Fruit fly (Drosophila melanogaster) whole organism, wandering third instar larva: ENCODE data around the gene pum.

ENCODE experiments used
- Abd-B ChIP-seq: fragments of >200 bp; optimal IDR thresholded peaks from 2 replicates; lab custom pipeline; 2017; ENCODE audit warnings: missing biosample characterization, missing genetic modification characterization
- Dfd ChIP-seq: fragments of >200 bp; optimal IDR thresholded peaks from 2 replicates; lab custom pipeline; 2017; ENCODE audit warnings: missing biosample characterization, missing genetic modification characterization
- OdsH ChIP-seq: fragments of 200-800 bp; sonication (Bioruptor generic); optimal IDR thresholded peaks from 2 replicates; lab custom pipeline; 2016; ENCODE audit warnings: missing biosample characterization, mild to moderate bottlenecking, missing genetic modification characterization
- Rel ChIP-seq, 2 experiments: fragments of 200-800 bp; sonication (Bioruptor generic) in 1 of 2; optimal IDR thresholded peaks; 2 replicates in 1 of 2; 3 replicates in 1 of 2; lab custom pipeline; 2016 to 2019; ENCODE audit warnings: mild to moderate bottlenecking in 2 of 2, missing biosample characterization in 2 of 2, missing genetic modification characterization in 2 of 2, moderate library complexity in 1 of 2
- Sp1 ChIP-seq: fragments of 200-800 bp; sonication (Bioruptor generic); optimal IDR thresholded peaks from 3 replicates; lab custom pipeline; 2019; ENCODE audit warnings: missing biosample characterization, mild to moderate bottlenecking, missing genetic modification characterization, moderate library complexity
- brk ChIP-seq: fragments of 200-800 bp; sonication (Bioruptor generic); optimal IDR thresholded peaks from 2 replicates; lab custom pipeline; 2016; ENCODE audit warnings: missing biosample characterization, mild to moderate bottlenecking, missing genetic modification characterization
- h ChIP-seq: fragments of 200-800 bp; sonication (Bioruptor generic); optimal IDR thresholded peaks from 3 replicates; lab custom pipeline; 2016; ENCODE audit warnings: missing biosample characterization, mild to moderate bottlenecking, missing genetic modification characterization
- lola ChIP-seq: fragments of >200 bp; optimal IDR thresholded peaks from 2 replicates; lab custom pipeline; 2017; ENCODE audit warnings: missing biosample characterization, missing genetic modification characterization
- psq ChIP-seq: fragments of 200-800 bp; sonication (Bioruptor generic); optimal IDR thresholded peaks from 3 replicates; lab custom pipeline; 2017; ENCODE audit warnings: missing biosample characterization, mild to moderate bottlenecking, missing genetic modification characterization, moderate library complexity
- usp ChIP-seq: fragments of >200 bp; optimal IDR thresholded peaks from 2 replicates; lab custom pipeline; 2017; ENCODE audit warnings: missing biosample characterization, missing genetic modification characterization

dm6 chr3R:9046954-9047353, 190.5 kb downstream of the pum start:
- TF ChIP-seq lola (GFP tag; lab: Kevin White, UChicago) (no peak), usp (GFP tag; lab: Kevin White, UChicago) (no peak), Abd-B (GFP tag; lab: Kevin White, UChicago) (no peak), brk (GFP tag; lab: Kevin White, UChicago) (no peak), psq (GFP tag; lab: Kevin White, UChicago) (no peak), Rel (GFP tag; optimal IDR thresholded peaks at IDR 0.05; lab: Kevin White, UChicago) (no peak), Rel (tag; optimal IDR thresholded peaks at IDR 0.05; lab: Kevin White, UChicago) (no peak), Sp1 (GFP tag; lab: Kevin White, UChicago) (no peak), OdsH (GFP tag; lab: Kevin White, UChicago) (no peak), Dfd (GFP tag; lab: Kevin White, UChicago) (no peak), h (no peak)
